Worm (Caenorhabditis elegans) whole organism, late embryonic: ENCODE results near the gene cec-1.

ENCODE experiments used
- C08G9.2 ChIP-seq: sonication (generic microtip); optimal IDR thresholded peaks from 2 replicates; lab custom pipeline; 2016; ENCODE audit warnings: mild to moderate bottlenecking, missing genetic modification characterization, moderate library complexity, missing compliant biosample characterization
- C38D4.7 ChIP-seq: fragments of 200-800 bp; sonication (Bioruptor generic); optimal IDR thresholded peaks from 2 replicates; lab custom pipeline; 2018; ENCODE audit warnings: mild to moderate bottlenecking, missing genetic modification characterization, moderate library complexity, missing compliant biosample characterization
- K02D7.2 ChIP-seq: sonication (generic microtip); optimal IDR thresholded peaks from 2 replicates; lab custom pipeline; 2017; ENCODE audit warnings: mild to moderate bottlenecking, missing genetic modification characterization, missing compliant biosample characterization
- K09A11.1 ChIP-seq: sonication (generic microtip); optimal IDR thresholded peaks from 2 replicates; lab custom pipeline; 2017; ENCODE audit warnings: antibody characterized with exemption, mild to moderate bottlenecking, missing genetic modification characterization, missing compliant biosample characterization; ENCODE audit not compliant: insufficient read depth
- T23F11.4 ChIP-seq: fragments of 200-800 bp; sonication (Bioruptor generic); optimal IDR thresholded peaks from 2 replicates; lab custom pipeline; 2018; ENCODE audit warnings: mild to moderate bottlenecking, missing genetic modification characterization, missing compliant biosample characterization
- ahr-1 ChIP-seq: sonication (generic microtip); optimal IDR thresholded peaks from 2 replicates; lab custom pipeline; 2016; ENCODE audit warnings: missing genetic modification characterization, missing compliant biosample characterization
- ama-1 ChIP-seq: fragments of 150-350 bp; optimal IDR thresholded peaks from 2 replicates; lab custom pipeline; 2014
- ceh-14 ChIP-seq: sonication (generic microtip); optimal IDR thresholded peaks from 2 replicates; lab custom pipeline; 2016; ENCODE audit warnings: missing genotype, missing genetic modification characterization, missing compliant biosample characterization
- ceh-18 ChIP-seq: sonication (generic microtip); optimal IDR thresholded peaks from 2 replicates; lab custom pipeline; 2016; ENCODE audit warnings: missing genetic modification characterization, missing compliant biosample characterization
- ceh-22 ChIP-seq: sonication (generic microtip); optimal IDR thresholded peaks from 2 replicates; lab custom pipeline; 2017; ENCODE audit warnings: missing biosample characterization, missing genetic modification characterization
- ceh-24 ChIP-seq: sonication (generic microtip); optimal IDR thresholded peaks from 2 replicates; lab custom pipeline; 2016; ENCODE audit warnings: mild to moderate bottlenecking, missing genetic modification characterization, missing compliant biosample characterization
- ceh-30 ChIP-seq: fragments of 150-350 bp; optimal IDR thresholded peaks from 2 replicates; lab custom pipeline; 2014; ENCODE audit warnings: missing biosample characterization, missing genetic modification characterization
- ceh-31 ChIP-seq: sonication (generic microtip); optimal IDR thresholded peaks from 2 replicates; lab custom pipeline; 2016; ENCODE audit warnings: missing genetic modification characterization, missing compliant biosample characterization
- ceh-34 ChIP-seq: sonication (generic microtip); optimal IDR thresholded peaks from 2 replicates; lab custom pipeline; 2016; ENCODE audit warnings: mild to moderate bottlenecking, missing genetic modification characterization, missing compliant biosample characterization
- ceh-45 ChIP-seq: fragments of 200-800 bp; sonication (Bioruptor generic); IDR thresholded peaks from 2 replicates; pipeline ENCODE4 v1.3.6; 2022; ENCODE audit warnings: missing genetic modification reagents, missing genetic modification characterization, missing compliant biosample characterization
- ceh-6 ChIP-seq: fragments of 200-800 bp; sonication (Bioruptor generic); optimal IDR thresholded peaks from 2 replicates; lab custom pipeline; 2018; ENCODE audit warnings: mild to moderate bottlenecking, missing genetic modification characterization, missing compliant biosample characterization
- dve-1 ChIP-seq: sonication (generic microtip); optimal IDR thresholded peaks from 2 replicates; lab custom pipeline; 2017; ENCODE audit warnings: antibody characterized with exemption, mild to moderate bottlenecking, missing genetic modification characterization, missing compliant biosample characterization
- elt-2 ChIP-seq: sonication (generic microtip); optimal IDR thresholded peaks from 2 replicates; lab custom pipeline; 2016; ENCODE audit warnings: missing genetic modification reagents, missing genetic modification characterization, missing compliant biosample characterization
- elt-4 ChIP-seq: sonication (generic microtip); optimal IDR thresholded peaks from 2 replicates; lab custom pipeline; 2016; ENCODE audit warnings: missing genetic modification characterization, missing compliant biosample characterization
- ets-4 ChIP-seq: sonication (generic microtip); optimal IDR thresholded peaks from 2 replicates; lab custom pipeline; 2016; ENCODE audit warnings: missing genetic modification characterization, missing compliant biosample characterization
- eyg-1 ChIP-seq: sonication (generic microtip); optimal IDR thresholded peaks from 2 replicates; lab custom pipeline; 2016; ENCODE audit warnings: missing genotype, missing genetic modification characterization, missing compliant biosample characterization
- fax-1 ChIP-seq: sonication (generic microtip); optimal IDR thresholded peaks from 2 replicates; lab custom pipeline; 2016; ENCODE audit warnings: missing genotype, missing genetic modification characterization, missing compliant biosample characterization
- fkh-6 ChIP-seq: sonication (generic microtip); optimal IDR thresholded peaks from 2 replicates; lab custom pipeline; 2016; ENCODE audit warnings: missing genetic modification characterization, missing compliant biosample characterization
- hlh-13 ChIP-seq: fragments of 200-800 bp; sonication (Bioruptor generic); optimal IDR thresholded peaks from 2 replicates; lab custom pipeline; 2018; ENCODE audit warnings: mild to moderate bottlenecking, missing genetic modification characterization, missing compliant biosample characterization
- hlh-15 ChIP-seq: sonication (generic microtip); optimal IDR thresholded peaks from 2 replicates; lab custom pipeline; 2016; ENCODE audit warnings: missing genetic modification characterization, missing compliant biosample characterization
- hlh-8 ChIP-seq: sonication (generic microtip); optimal IDR thresholded peaks from 2 replicates; lab custom pipeline; 2016; ENCODE audit warnings: missing genotype, missing genetic modification characterization, missing compliant biosample characterization
- lim-6 ChIP-seq: sonication (generic microtip); optimal IDR thresholded peaks from 2 replicates; lab custom pipeline; 2016; ENCODE audit warnings: missing genetic modification characterization, missing compliant biosample characterization
- lin-11 ChIP-seq: fragments of 200-800 bp; sonication (Bioruptor generic); optimal IDR thresholded peaks from 2 replicates; lab custom pipeline; 2018; ENCODE audit warnings: mild to moderate bottlenecking, missing genetic modification characterization, missing compliant biosample characterization
- madf-2 ChIP-seq: sonication (generic microtip); optimal IDR thresholded peaks from 2 replicates; lab custom pipeline; 2017; ENCODE audit warnings: missing genetic modification characterization, missing compliant biosample characterization
- nfya-1 ChIP-seq: sonication (generic microtip); optimal IDR thresholded peaks from 2 replicates; lab custom pipeline; 2017; ENCODE audit warnings: missing genetic modification characterization, mild to moderate bottlenecking, missing compliant biosample characterization, antibody characterized with exemption, moderate library complexity
- nhr-11 ChIP-seq: fragments of 150-350 bp; optimal IDR thresholded peaks from 2 replicates; lab custom pipeline; 2014; ENCODE audit warnings: missing biosample characterization, missing genetic modification characterization
- nhr-232 ChIP-seq: sonication (generic microtip); optimal IDR thresholded peaks from 2 replicates; lab custom pipeline; 2016; ENCODE audit warnings: missing genetic modification characterization, missing compliant biosample characterization
- pag-3 ChIP-seq: sonication (generic microtip); optimal IDR thresholded peaks from 2 replicates; lab custom pipeline; 2016; ENCODE audit warnings: missing compliant biosample characterization, missing genetic modification characterization, borderline replicate concordance
- pax-1 ChIP-seq: fragments of 150-350 bp; optimal IDR thresholded peaks from 2 replicates; lab custom pipeline; 2014; ENCODE audit warnings: missing biosample characterization, missing genetic modification characterization
- pha-2 ChIP-seq: sonication (generic microtip); optimal IDR thresholded peaks from 2 replicates; lab custom pipeline; 2017; ENCODE audit warnings: mild to moderate bottlenecking, missing genetic modification characterization, missing compliant biosample characterization
- pha-4 ChIP-seq: fragments of 150-350 bp; optimal IDR thresholded peaks from 2 replicates; lab custom pipeline; 2018; ENCODE audit warnings: missing biosample characterization, missing genetic modification reagents, missing genetic modification characterization
- pqm-1 ChIP-seq: sonication (generic microtip); optimal IDR thresholded peaks from 2 replicates; lab custom pipeline; 2016; ENCODE audit warnings: missing genetic modification characterization, missing compliant biosample characterization
- pros-1 ChIP-seq: fragments of 150-350 bp; optimal IDR thresholded peaks from 2 replicates; lab custom pipeline; 2014; ENCODE audit warnings: missing biosample characterization, missing genetic modification reagents, missing genetic modification characterization
- ref-2 ChIP-seq: sonication (generic microtip); optimal IDR thresholded peaks from 2 replicates; lab custom pipeline; 2016; ENCODE audit warnings: missing genetic modification characterization, missing compliant biosample characterization
- rnt-1 ChIP-seq: sonication (generic microtip); optimal IDR thresholded peaks from 2 replicates; lab custom pipeline; 2016; ENCODE audit warnings: missing genetic modification characterization, missing compliant biosample characterization
- sdc-2 ChIP-seq: sonication (generic microtip); optimal IDR thresholded peaks from 2 replicates; lab custom pipeline; 2016; ENCODE audit warnings: missing genotype, missing genetic modification characterization, missing compliant biosample characterization
- sox-2 ChIP-seq: fragments of 200-800 bp; sonication (Bioruptor generic); IDR thresholded peaks from 2 replicates; pipeline ENCODE4 v1.3.6; 2022; ENCODE audit warnings: missing genetic modification reagents, missing genetic modification characterization, missing compliant biosample characterization
- sox-4 ChIP-seq: sonication (generic microtip); optimal IDR thresholded peaks from 2 replicates; lab custom pipeline; 2017; ENCODE audit warnings: mild to moderate bottlenecking, missing genetic modification characterization, inconsistent platforms, missing compliant biosample characterization
- syd-9 ChIP-seq: sonication (generic microtip); optimal IDR thresholded peaks from 2 replicates; lab custom pipeline; 2016; ENCODE audit warnings: mild to moderate bottlenecking, missing genetic modification characterization, moderate library complexity, missing compliant biosample characterization
- tbx-2 ChIP-seq: sonication (generic microtip); optimal IDR thresholded peaks from 2 replicates; lab custom pipeline; 2016; ENCODE audit warnings: missing genetic modification characterization, missing compliant biosample characterization
- tbx-7 ChIP-seq: sonication (generic microtip); optimal IDR thresholded peaks from 2 replicates; lab custom pipeline; 2016; ENCODE audit warnings: missing genotype, missing genetic modification characterization, missing compliant biosample characterization
- ttx-3 ChIP-seq: sonication (generic microtip); optimal IDR thresholded peaks from 2 replicates; lab custom pipeline; 2016; ENCODE audit warnings: missing genetic modification reagents, missing genetic modification characterization, missing compliant biosample characterization
- unc-55 ChIP-seq: sonication (generic microtip); optimal IDR thresholded peaks from 2 replicates; lab custom pipeline; 2017; ENCODE audit warnings: missing biosample characterization, missing genetic modification reagents, missing genetic modification characterization
- unc-86 ChIP-seq: sonication (generic microtip); optimal IDR thresholded peaks from 2 replicates; lab custom pipeline; 2016; ENCODE audit warnings: missing genetic modification characterization, missing compliant biosample characterization

Gene cec-1

DNA sequence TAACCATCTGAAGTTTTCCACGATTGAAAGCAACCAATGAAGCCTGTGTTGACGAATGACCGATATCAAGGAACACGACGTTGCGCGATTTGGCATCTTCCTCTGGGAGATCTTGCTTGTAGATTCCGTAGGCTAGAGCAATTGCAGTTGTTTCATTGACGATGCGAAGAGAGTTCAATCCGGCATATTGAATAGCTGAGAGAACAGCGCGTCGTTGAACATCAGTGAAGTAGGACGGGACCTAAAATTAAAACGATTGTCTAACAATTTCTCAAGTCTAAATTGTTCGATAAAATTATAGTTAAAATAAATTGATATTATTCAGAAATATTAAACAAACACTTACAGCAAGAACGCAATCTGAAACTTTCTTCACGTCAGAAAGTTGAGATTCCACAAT, 19.9 kb downstream of the cec-1 start:
- TF ChIP-seq T23F11.4 (GFP tag; lab: Kevin White, UChicago) (no peak), elt-4 (no peak), ets-4 (tag; lab: Kevin White, UChicago) (no peak), ref-2 (no peak), ama-1 (lab: Kevin White, UChicago) (no peak), elt-2 (tag; lab: Kevin White, UChicago) (no peak), pros-1 (tag; lab: Kevin White, UChicago) (no peak), ttx-3 (no peak), syd-9 (no peak), pax-1 (tag; lab: Kevin White, UChicago) (no peak), ahr-1 (tag; lab: Kevin White, UChicago) (no peak), ceh-30 (no peak), K02D7.2 (no peak)

DNA sequence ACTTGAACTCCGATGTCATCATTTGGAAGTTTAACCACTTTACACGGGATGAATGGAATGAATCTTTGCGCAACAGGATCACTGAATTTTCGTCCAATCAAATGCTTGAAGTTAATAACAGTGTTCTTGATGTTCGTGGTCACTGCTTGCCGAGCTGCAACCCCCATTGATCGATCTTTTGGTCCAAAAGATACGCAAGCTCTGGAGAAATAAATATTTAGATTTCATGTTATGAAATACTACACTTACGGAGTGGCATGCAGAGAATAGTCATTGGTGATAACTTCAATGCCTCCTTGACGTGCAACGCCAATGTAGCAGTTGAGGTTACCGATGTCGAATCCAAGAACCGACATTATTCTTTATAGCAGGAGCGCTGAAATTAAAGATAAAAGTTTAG, 20.4 kb downstream of the cec-1 start, which contains the start of gene hsp-110:
Gene hsp-110 (minus strand): TSS at position 376 of the 400 bp plus-strand sequence.
- TF ChIP-seq pha-4 (tag; lab: Kevin White, UChicago) (no peak), lim-6 (no peak), eyg-1 (tag; lab: Kevin White, UChicago) (no peak), sox-4 (tag; lab: Kevin White, UChicago) (no peak), sdc-2 (tag; lab: Kevin White, UChicago) (no peak), ceh-22 (tag; lab: Kevin White, UChicago) (no peak), elt-4 (no peak), madf-2 (tag; lab: Kevin White, UChicago) (no peak), T23F11.4 (GFP tag; lab: Kevin White, UChicago) (no peak), pag-3 (no peak), ahr-1 (tag; lab: Kevin White, UChicago) (no peak), tbx-7 (tag; lab: Kevin White, UChicago) (no peak), C08G9.2 (tag; lab: Kevin White, UChicago) (no peak), pax-1 (tag; lab: Kevin White, UChicago) (no peak), nhr-232 (no peak), pqm-1 (tag; lab: Kevin White, UChicago) (no peak), hlh-15 (tag; lab: Kevin White, UChicago) (no peak)
- TF ChIP-seq, all 69 proteins: peak for 0

DNA sequence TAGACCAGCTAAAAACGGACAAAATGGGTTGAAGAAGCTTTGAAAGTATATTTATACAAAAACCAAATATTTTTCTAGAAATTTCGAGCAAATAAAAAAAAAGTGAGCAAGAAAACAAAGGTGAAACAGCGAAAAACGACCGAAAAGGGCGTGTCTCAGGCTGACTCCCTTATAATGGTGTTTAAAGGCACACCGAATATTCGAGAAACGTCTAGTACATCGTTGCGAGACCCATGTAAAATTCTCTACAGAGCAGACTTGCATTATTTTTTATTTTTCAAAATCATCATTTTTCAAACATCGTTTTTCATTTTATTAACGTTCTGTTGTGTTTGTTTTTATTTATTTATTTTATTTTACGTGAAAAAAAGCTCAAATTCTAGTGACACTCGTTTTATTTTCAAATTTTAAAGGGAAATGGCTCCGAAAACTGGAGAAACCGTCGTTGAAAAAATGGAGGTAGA, 20.8 kb downstream of the cec-1 start, which contains the start of gene rpn-3:
Gene rpn-3 (plus strand): TSS at position 414 of the 464 bp plus-strand sequence.
- TF ChIP-seq tbx-2 (tag; lab: Kevin White, UChicago): peak; percentile 84
- peak; percentile 73 for TF ChIP-seq rnt-1 (tag; lab: Kevin White, UChicago)
- peak; percentile 55 for TF ChIP-seq ref-2
- TF ChIP-seq ceh-6 (GFP tag; lab: Kevin White, UChicago): peak; percentile 16
- TF ChIP-seq K09A11.1 (tag; lab: Kevin White, UChicago): peak; percentile 68
- TF ChIP-seq hlh-15 (tag; lab: Kevin White, UChicago): no peak
- TF ChIP-seq hlh-13 (GFP tag; lab: Kevin White, UChicago): no peak
- no peak for TF ChIP-seq C38D4.7 (GFP tag; lab: Kevin White, UChicago)
- TF ChIP-seq nhr-11 (tag; lab: Kevin White, UChicago): peak; percentile 68
- TF ChIP-seq fkh-6 (tag; lab: Kevin White, UChicago): no peak
- peak; percentile 27 for TF ChIP-seq ceh-14 (tag; lab: Kevin White, UChicago)
- no peak for TF ChIP-seq lin-11 (tag; lab: Kevin White, UChicago)
- TF ChIP-seq ceh-30: peak; percentile 88
- peak; percentile 53 for TF ChIP-seq ttx-3
- TF ChIP-seq pha-2 (tag; lab: Kevin White, UChicago): no peak
- TF ChIP-seq hlh-8 (tag; lab: Kevin White, UChicago): peak; percentile 8
- no peak for TF ChIP-seq fax-1 (tag; lab: Kevin White, UChicago)
- TF ChIP-seq sdc-2 (tag; lab: Kevin White, UChicago): peak; percentile 3
- peak; percentile 94 for TF ChIP-seq unc-55
- TF ChIP-seq ets-4 (tag; lab: Kevin White, UChicago): peak; percentile 67
- peak; percentile 34 for TF ChIP-seq elt-2 (tag; lab: Kevin White, UChicago)
- peak; percentile 7 for TF ChIP-seq pqm-1 (tag; lab: Kevin White, UChicago)
- peak; percentile 79 for TF ChIP-seq ceh-18 (tag; lab: Kevin White, UChicago)
- TF ChIP-seq ceh-24 (tag; lab: Kevin White, UChicago): no peak
- peak; percentile 28 for TF ChIP-seq sox-4 (tag; lab: Kevin White, UChicago)
- peak; percentile 88 for TF ChIP-seq ceh-31 (tag; lab: Kevin White, UChicago)
- TF ChIP-seq ceh-34 (tag; lab: Kevin White, UChicago): peak; percentile 84
- peak; percentile 72 for TF ChIP-seq dve-1
- TF ChIP-seq T23F11.4 (GFP tag; lab: Kevin White, UChicago): no peak
- peak; percentile 66 for TF ChIP-seq unc-86
- no peak for TF ChIP-seq ceh-45 (GFP tag; lab: Robert Waterston, UW)
- TF ChIP-seq sox-2 (GFP tag; lab: Robert Waterston, UW): no peak; the same call in 1 of the 2 replicates
- TF ChIP-seq pax-1 (tag; lab: Kevin White, UChicago): peak; percentile 97
- TF ChIP-seq nfya-1 (tag; lab: Kevin White, UChicago): peak; percentile 94
